Fruit fly (Drosophila melanogaster) whole organism, prepupa: ENCODE results near the gene Vha100-4.

Experiments
- Blimp-1 ChIP-seq: fragments of 200-800 bp; sonication (Bioruptor generic); optimal IDR thresholded peaks from 3 replicates; lab custom pipeline; 2017; ENCODE audit warnings: missing biosample characterization, missing genetic modification characterization, mild to moderate bottlenecking, moderate library complexity, missing genetic modification reagents
- CG11294 ChIP-seq: fragments of 200-800 bp; sonication (Bioruptor generic); IDR thresholded peaks from 2 replicates; pipeline ENCODE4 v1.3.6; 2022; ENCODE audit warnings: missing biosample characterization, missing genetic modification characterization
- CG1621 ChIP-seq: fragments of 200-800 bp; sonication (Bioruptor generic); optimal IDR thresholded peaks from 3 replicates; lab custom pipeline; 2018; ENCODE audit warnings: missing biosample characterization, mild to moderate bottlenecking, missing genetic modification characterization
- CG16779 ChIP-seq: fragments of 200-800 bp; sonication (Bioruptor generic); optimal IDR thresholded peaks from 3 replicates; lab custom pipeline; 2017; ENCODE audit warnings: missing biosample characterization, mild to moderate bottlenecking, missing genetic modification characterization
- CG3032 ChIP-seq: fragments of 200-800 bp; optimal IDR thresholded peaks from 2 replicates; lab custom pipeline; 2019; ENCODE audit warnings: missing biosample characterization, mild to moderate bottlenecking, missing genetic modification characterization, moderate library complexity
- CG34406 ChIP-seq: fragments of 200-800 bp; sonication (Bioruptor generic); optimal IDR thresholded peaks from 3 replicates; lab custom pipeline; 2016; ENCODE audit warnings: missing biosample characterization, missing genetic modification characterization
- CG3919 ChIP-seq: fragments of 200-800 bp; sonication (Bioruptor generic); optimal IDR thresholded peaks from 3 replicates; lab custom pipeline; 2016; ENCODE audit warnings: missing biosample characterization, missing genetic modification characterization
- CG6163 ChIP-seq: fragments of 200-800 bp; sonication (Bioruptor generic); IDR thresholded peaks from 3 replicates; pipeline ENCODE4 v1.3.6; 2022; ENCODE audit warnings: missing biosample characterization, missing genetic modification characterization
- CG6808 ChIP-seq: fragments of 200-800 bp; sonication (Bioruptor generic); optimal IDR thresholded peaks from 3 replicates; lab custom pipeline; 2017; ENCODE audit warnings: missing biosample characterization, missing genetic modification characterization, mild to moderate bottlenecking, moderate library complexity, missing genetic modification reagents
- CG6854 ChIP-seq: fragments of 200-800 bp; sonication (Bioruptor generic); optimal IDR thresholded peaks from 2 replicates; lab custom pipeline; 2017; ENCODE audit warnings: missing biosample characterization, mild to moderate bottlenecking, missing genetic modification characterization
- CG7368 ChIP-seq: fragments of 200-800 bp; sonication (Bioruptor generic); optimal IDR thresholded peaks from 3 replicates; lab custom pipeline; 2016; ENCODE audit warnings: missing biosample characterization, missing genetic modification characterization
- CG8119 ChIP-seq: fragments of 200-800 bp; sonication (Bioruptor generic); IDR thresholded peaks from 3 replicates; pipeline ENCODE4 v1.3.6; 2022; ENCODE audit warnings: missing biosample characterization, missing genetic modification characterization
- CG8319 ChIP-seq: fragments of 200-800 bp; sonication (Bioruptor generic); optimal IDR thresholded peaks from 3 replicates; lab custom pipeline; 2016; ENCODE audit warnings: missing biosample characterization, missing genetic modification characterization
- CG9139 ChIP-seq: fragments of 200-800 bp; sonication (Bioruptor generic); optimal IDR thresholded peaks from 3 replicates; lab custom pipeline; 2017; ENCODE audit warnings: missing biosample characterization, mild to moderate bottlenecking, missing genetic modification characterization
- Eip75B ChIP-seq: fragments of 200-800 bp; sonication (Bioruptor generic); optimal IDR thresholded peaks from 3 replicates; lab custom pipeline; 2016; ENCODE audit warnings: missing biosample characterization, missing genetic modification characterization
- Eip78C ChIP-seq: fragments of 200-800 bp; sonication (Bioruptor generic); peaks from one replicate; lab custom pipeline; 2016; ENCODE audit warnings: missing biosample characterization, missing genetic modification characterization
- Eip93F ChIP-seq: fragments of 200-800 bp; sonication (Bioruptor generic); optimal IDR thresholded peaks from 2 replicates; lab custom pipeline; 2016; ENCODE audit warnings: missing biosample characterization, mild to moderate bottlenecking, missing genetic modification characterization
- Ets21C ChIP-seq: fragments of 200-800 bp; sonication (Bioruptor generic); optimal IDR thresholded peaks from 3 replicates; lab custom pipeline; 2016; ENCODE audit warnings: missing biosample characterization, missing genetic modification characterization
- Ets96B ChIP-seq: fragments of 200-800 bp; optimal IDR thresholded peaks from 2 replicates; lab custom pipeline; 2019; ENCODE audit warnings: missing biosample characterization, mild to moderate bottlenecking, missing genetic modification characterization, moderate library complexity
- Gug ChIP-seq: fragments of 200-800 bp; sonication (Bioruptor generic); IDR thresholded peaks from 2 replicates; pipeline ENCODE4 v1.3.6; 2022; ENCODE audit warnings: missing biosample characterization, missing genetic modification characterization
- Hr38 ChIP-seq: sonication (Bioruptor generic); optimal IDR thresholded peaks from 2 replicates; lab custom pipeline; 2016; ENCODE audit warnings: missing biosample characterization, missing genetic modification characterization
- OdsH ChIP-seq: fragments of 200-800 bp; sonication (Bioruptor generic); optimal IDR thresholded peaks from 3 replicates; lab custom pipeline; 2016; ENCODE audit warnings: missing biosample characterization, missing genetic modification characterization
- Sox102F ChIP-seq: fragments of 200-800 bp; sonication (Bioruptor generic); optimal IDR thresholded peaks from 2 replicates; lab custom pipeline; 2016; ENCODE audit warnings: missing biosample characterization, mild to moderate bottlenecking, missing genetic modification characterization
- achi ChIP-seq: fragments of 200-800 bp; sonication (Bioruptor generic); optimal IDR thresholded peaks from 3 replicates; lab custom pipeline; 2016; ENCODE audit warnings: missing biosample characterization, missing genetic modification characterization
- acj6 ChIP-seq: fragments of 200-800 bp; sonication (Bioruptor generic); optimal IDR thresholded peaks from 3 replicates; lab custom pipeline; 2016; ENCODE audit warnings: missing biosample characterization, missing genetic modification characterization
- dac ChIP-seq: fragments of 200-800 bp; sonication (Bioruptor generic); optimal IDR thresholded peaks from 2 replicates; lab custom pipeline; 2017; ENCODE audit warnings: missing biosample characterization, mild to moderate bottlenecking, missing genetic modification characterization
- eg ChIP-seq: fragments of 200-800 bp; sonication (Bioruptor generic); IDR thresholded peaks from 3 replicates; pipeline ENCODE4 v1.3.6; 2022; ENCODE audit warnings: missing biosample characterization, missing genetic modification characterization
- fd59A ChIP-seq: fragments of 200-800 bp; sonication (Bioruptor generic); optimal IDR thresholded peaks from 2 replicates; lab custom pipeline; 2017; ENCODE audit warnings: missing biosample characterization, mild to moderate bottlenecking, missing genetic modification characterization, missing genetic modification reagents
- fkh ChIP-seq: fragments of 200-800 bp; sonication (Bioruptor generic); optimal IDR thresholded peaks from 3 replicates; lab custom pipeline; 2017; ENCODE audit warnings: missing biosample characterization, mild to moderate bottlenecking, missing genetic modification characterization, moderate library complexity
- lz ChIP-seq: fragments of 200-800 bp; sonication (Bioruptor generic); optimal IDR thresholded peaks from 3 replicates; lab custom pipeline; 2016; ENCODE audit warnings: missing biosample characterization, missing genetic modification characterization
- salr ChIP-seq, 2 experiments: fragments of 200-800 bp; sonication (Bioruptor generic); optimal IDR thresholded peaks; 3 replicates each; lab custom pipeline; 2016 to 2018; ENCODE audit warnings: missing biosample characterization in 2 of 2, missing genetic modification characterization in 2 of 2, mild to moderate bottlenecking in 1 of 2
- ss ChIP-seq, 2 experiments: fragments of 200-800 bp; sonication (Bioruptor generic); optimal IDR thresholded peaks; 2 replicates in 1 of 2; 3 replicates in 1 of 2; lab custom pipeline; 2017 to 2018; ENCODE audit warnings: mild to moderate bottlenecking in 2 of 2, missing biosample characterization in 2 of 2, missing genetic modification characterization in 2 of 2, moderate library complexity in 1 of 2
- topi ChIP-seq: fragments of 200-800 bp; sonication (Bioruptor generic); optimal IDR thresholded peaks from 3 replicates; lab custom pipeline; 2016; ENCODE audit warnings: missing biosample characterization, missing genetic modification characterization
- vri ChIP-seq: fragments of 200-800 bp; sonication (Bioruptor generic); optimal IDR thresholded peaks from 3 replicates; lab custom pipeline; 2016; ENCODE audit warnings: missing biosample characterization, mild to moderate bottlenecking, missing genetic modification characterization

The Vha100-4 gene

DNA sequence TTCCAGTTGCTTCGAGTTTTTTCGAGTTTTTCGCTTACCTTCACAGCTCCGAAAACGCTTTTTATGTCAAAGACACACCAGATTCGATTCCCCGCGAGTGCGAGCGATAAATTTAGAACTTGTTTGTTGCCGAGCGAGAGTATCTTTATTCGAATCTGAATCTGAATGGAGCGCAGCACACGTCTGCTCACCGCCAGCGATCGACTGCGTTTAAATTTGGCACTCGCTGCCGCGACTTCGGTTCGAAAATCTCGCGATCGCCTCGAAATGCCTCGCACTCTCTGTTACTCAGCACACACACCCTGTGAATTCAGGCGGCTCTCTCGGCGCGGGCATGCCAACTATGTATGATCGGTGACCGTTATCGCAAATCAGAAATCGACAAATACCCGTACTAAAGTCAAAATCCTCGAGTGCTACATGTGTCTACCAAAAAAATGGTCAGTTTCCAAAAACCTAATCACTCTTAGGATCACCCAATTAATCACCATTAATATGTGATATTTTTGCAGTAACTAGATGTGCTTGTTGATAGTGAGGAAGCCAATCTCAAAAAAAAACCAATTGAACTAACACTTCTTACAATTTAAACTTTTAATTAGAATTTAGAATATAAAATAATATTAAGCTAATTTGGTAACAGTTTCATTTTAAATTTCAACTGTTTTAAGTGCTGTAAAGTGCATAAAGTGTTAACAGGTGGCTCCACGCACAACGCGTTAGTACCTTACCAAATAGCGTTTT, 9.5 kb upstream of the Vha100-4 start, which contains the start of gene Vha100-2 (continued):
- no peak for TF ChIP-seq Blimp-1
- peak; percentile 27 for TF ChIP-seq CG7368 (GFP tag; lab: Kevin White, UChicago)
- TF ChIP-seq Eip78C, result no peak
- TF ChIP-seq CG16779 (tag; lab: Kevin White, UChicago), result peak; percentile 32
- TF ChIP-seq Ets96B (tag; lab: Kevin White, UChicago), result no peak
- peak; percentile 53 for TF ChIP-seq CG3919
- no peak for TF ChIP-seq fd59A
- no peak for TF ChIP-seq salr (GFP tag; optimal IDR thresholded peaks at IDR 0.05; lab: Kevin White, UChicago)
- no peak for TF ChIP-seq Gug (GFP tag; lab: Robert Waterston, UW)
- TF ChIP-seq, all 60 proteins: peak for 27

dm6 chr3R:18398460-18398901, 8.9 kb upstream of the Vha100-4 start:
- TF ChIP-seq CG6808 (GFP tag; lab: Kevin White, UChicago) (peak; percentile 3), vri (GFP tag; lab: Kevin White, UChicago) (peak; percentile 51), fkh (peak; percentile 76), ss (GFP tag; optimal IDR thresholded peaks at IDR 0.05; lab: Kevin White, UChicago) (peak in 1 of 2 experiments; percentile 22), CG6854 (GFP tag; lab: Kevin White, UChicago) (peak; percentile 2), Eip93F (no peak), achi (GFP tag; lab: Kevin White, UChicago) (peak; percentile 47), CG1621 (tag; lab: Kevin White, UChicago) (no peak), Eip78C (peak; percentile 67), topi (no peak)
- TF ChIP-seq, all 60 proteins: peak for 7

- no peak for TF ChIP-seq OdsH (GFP tag; lab: Kevin White, UChicago)
- peak; percentile 80 for TF ChIP-seq CG6163 (GFP tag; lab: Robert Waterston, UW)
- TF ChIP-seq CG3032 (tag; lab: Kevin White, UChicago), result peak; percentile 50
- TF ChIP-seq Gug (GFP tag; lab: Robert Waterston, UW), result no peak
- no peak for TF ChIP-seq CG34406 (GFP tag; lab: Kevin White, UChicago)
- no peak for TF ChIP-seq lz (GFP tag; lab: Kevin White, UChicago)
- no peak for TF ChIP-seq ss (GFP tag; optimal IDR thresholded peaks at IDR 0.05; lab: Kevin White, UChicago)
- TF ChIP-seq Sox102F (GFP tag; lab: Kevin White, UChicago), result no peak
- TF ChIP-seq vri (GFP tag; lab: Kevin White, UChicago), result no peak
- no peak for TF ChIP-seq Eip75B (GFP tag; lab: Kevin White, UChicago)
- TF ChIP-seq CG9139 (GFP tag; lab: Kevin White, UChicago), result no peak
- no peak for TF ChIP-seq CG8119 (GFP tag; lab: Robert Waterston, UW)
- TF ChIP-seq eg (GFP tag; lab: Robert Waterston, UW), result no peak
- no peak for TF ChIP-seq Hr38 (GFP tag; lab: Kevin White, UChicago)
- no peak for TF ChIP-seq CG1621 (tag; lab: Kevin White, UChicago)
- no peak for TF ChIP-seq acj6 (GFP tag; lab: Kevin White, UChicago)
- no peak for TF ChIP-seq dac (GFP tag; lab: Kevin White, UChicago)
- no peak for TF ChIP-seq Blimp-1
- TF ChIP-seq CG8319 (GFP tag; lab: Kevin White, UChicago), result no peak
- no peak for TF ChIP-seq Eip93F
- no peak for TF ChIP-seq Eip78C
- no peak for TF ChIP-seq topi
- no peak for TF ChIP-seq Ets21C (GFP tag; lab: Kevin White, UChicago)
- no peak for TF ChIP-seq CG7368 (GFP tag; lab: Kevin White, UChicago)
- peak; percentile 23; the same call in 1 of the 2 replicates for TF ChIP-seq CG11294
These were observed 8.3 kb upstream of the Vha100-4 start for dm6 chr3R:18397834-18398378.
